Worm (Caenorhabditis elegans) whole organism, L1 larva: ENCODE results near the gene fndc-1.

Experiments used
- aly-2 ChIP-seq: fragments of 150-350 bp; optimal IDR thresholded peaks from 2 replicates; lab custom pipeline; 2014; ENCODE audit warnings: missing biosample characterization, missing genetic modification characterization
- dpl-1 ChIP-seq, 3 experiments: fragments of 150-350 bp in 2 of 3; sonication (generic microtip) in 1 of 3; optimal IDR thresholded peaks; 2 replicates each; lab custom pipeline; 2014 to 2017; ENCODE audit warnings: missing biosample characterization in 3 of 3, missing genetic modification characterization in 3 of 3, missing genetic modification reagents in 3 of 3
- efl-3 ChIP-seq: fragments of 200-800 bp; sonication (Bioruptor generic); optimal IDR thresholded peaks from 2 replicates; lab custom pipeline; 2018; ENCODE audit warnings: mild to moderate bottlenecking, missing genetic modification characterization, missing compliant biosample characterization
- egl-27 ChIP-seq, 2 experiments: fragments of 150-350 bp in 1 of 2; sonication (generic microtip); optimal IDR thresholded peaks; 3 replicates each; lab custom pipeline; 2017 to 2018; ENCODE audit warnings: missing biosample characterization in 2 of 2, missing genetic modification characterization in 2 of 2, missing genetic modification reagents in 2 of 2
- lin-13 ChIP-seq: fragments of 150-350 bp; optimal IDR thresholded peaks from 2 replicates; lab custom pipeline; 2014; ENCODE audit warnings: missing biosample characterization, missing genetic modification reagents, missing genetic modification characterization
- tlp-1 ChIP-seq: fragments of 150-350 bp; optimal IDR thresholded peaks from 2 replicates; lab custom pipeline; 2014; ENCODE audit warnings: missing biosample characterization, missing genetic modification characterization
- unc-86 ChIP-seq: sonication (generic microtip); optimal IDR thresholded peaks from 2 replicates; lab custom pipeline; 2016; ENCODE audit warnings: missing genetic modification characterization, missing compliant biosample characterization

ce11 chrII:11205783-11206182, 31.3 kb downstream of the fndc-1 start:
- no peak for TF ChIP-seq tlp-1 (tag; lab: Kevin White, UChicago)
- no peak for TF ChIP-seq unc-86
- TF ChIP-seq efl-3 (GFP tag; lab: Kevin White, UChicago): no peak
- TF ChIP-seq aly-2 (tag; lab: Kevin White, UChicago): no peak
- no peak for TF ChIP-seq egl-27 (tag; optimal IDR thresholded peaks at IDR 0.05; lab: Kevin White, UChicago)
- TF ChIP-seq dpl-1 (GFP tag; optimal IDR thresholded peaks at IDR 0.05; lab: Kevin White, UChicago): no peak
- no peak for TF ChIP-seq lin-13 (GFP tag; lab: Kevin White, UChicago)
